Worm (Caenorhabditis elegans): ENCODE data around the gene cec-4.
A peak's percentile ranks its signal among the peaks of the same experiment; 100 is the strongest.

The cec-4 gene

ce11 chrIV:7573944-7574343 is 1.6 kb upstream of the cec-4 start:
- TF ChIP-seq nhr-23 (tag; optimal IDR thresholded peaks at IDR 0.05) (peak; percentile 78), fkh-2 (tag; optimal IDR thresholded peaks at IDR 0.05) (no peak), nfya-1 (tag; optimal IDR thresholded peaks at IDR 0.05; ENCODE audit: insufficient read depth) (peak; percentile 65), unc-39 (tag; optimal IDR thresholded peaks at IDR 0.05) (no peak), aly-2 (tag; optimal IDR thresholded peaks at IDR 0.05) (peak; percentile 41), lin-15B (tag; optimal IDR thresholded peaks at IDR 0.05) (peak; percentile 50), ama-1 (optimal IDR thresholded peaks at IDR 0.05) (peak; percentile 58), sea-2 (GFP tag; optimal IDR thresholded peaks at IDR 0.05) (no peak), R02D3.7 (tag; optimal IDR thresholded peaks at IDR 0.05) (no peak), mml-1 (tag; optimal IDR thresholded peaks at IDR 0.05) (no peak), nhr-25 (tag; optimal IDR thresholded peaks at IDR 0.05) (peak; percentile 40), ZK546.5 (tag; optimal IDR thresholded peaks at IDR 0.05) (no peak), tbx-2 (tag; optimal IDR thresholded peaks at IDR 0.05) (peak; percentile 73), unc-62 (GFP tag; optimal IDR thresholded peaks at IDR 0.05) (no peak), nhr-11 (tag; optimal IDR thresholded peaks at IDR 0.05) (no peak), elt-2 (tag; optimal IDR thresholded peaks at IDR 0.05) (peak; percentile 55), egl-5 (tag; optimal IDR thresholded peaks at IDR 0.05) (peak; percentile 91), skn-1 (tag; optimal IDR thresholded peaks at IDR 0.05) (peak; percentile 53), nhr-76 (tag; optimal IDR thresholded peaks at IDR 0.05) (peak; percentile 12), nhr-43 (tag; optimal IDR thresholded peaks at IDR 0.05; ENCODE audit: poor library complexity, severe bottlenecking) (peak; percentile 81), lin-39 (tag; optimal IDR thresholded peaks at IDR 0.05) (peak; percentile 85), lsy-12 (tag; optimal IDR thresholded peaks at IDR 0.05) (peak; percentile 87), hmg-11 (tag; optimal IDR thresholded peaks at IDR 0.05) (peak; percentile 97), ceh-16 (tag; optimal IDR thresholded peaks at IDR 0.05) (peak; percentile 44), fos-1 (tag; optimal IDR thresholded peaks at IDR 0.05) (no peak), ceh-82 (tag; optimal IDR thresholded peaks at IDR 0.05) (peak; percentile 69), nhr-77 (tag; optimal IDR thresholded peaks at IDR 0.05) (peak; percentile 26), ztf-4 (tag; optimal IDR thresholded peaks at IDR 0.05) (peak; percentile 22), daf-12 (tag; optimal IDR thresholded peaks at IDR 0.05) (no peak), elt-3 (tag; optimal IDR thresholded peaks at IDR 0.05) (peak in 1 of 3 experiments; percentile 72), egl-27 (tag; optimal IDR thresholded peaks at IDR 0.05) (peak; percentile 81), ztf-11 (tag; optimal IDR thresholded peaks at IDR 0.05) (peak; percentile 46), elt-1 (tag; optimal IDR thresholded peaks at IDR 0.05) (peak; percentile 24), nhr-12 (tag; optimal IDR thresholded peaks at IDR 0.05) (no peak)

ce11 chrIV:7578281-7578680 is 2.8 kb downstream of the cec-4 start, which contains the start of gene F32E10.5:
F32E10.5 (minus strand) TSS chrIV:7578381.
- no peak for TF ChIP-seq unc-39 (tag; optimal IDR thresholded peaks at IDR 0.05)
- no peak for TF ChIP-seq mdl-1 (tag; optimal IDR thresholded peaks at IDR 0.05)
- no peak for TF ChIP-seq jun-1 (tag; optimal IDR thresholded peaks at IDR 0.05)
- no peak for TF ChIP-seq fkh-10 (GFP tag; optimal IDR thresholded peaks at IDR 0.05)
- TF ChIP-seq tbx-2 (tag; optimal IDR thresholded peaks at IDR 0.05), result no peak
- TF ChIP-seq nhr-237 (tag; optimal IDR thresholded peaks at IDR 0.05), result no peak
- no peak for TF ChIP-seq egl-5 (tag; optimal IDR thresholded peaks at IDR 0.05)
- no peak for TF ChIP-seq elt-1 (tag; optimal IDR thresholded peaks at IDR 0.05)
- no peak for TF ChIP-seq nhr-28 (tag; optimal IDR thresholded peaks at IDR 0.05)
- no peak for TF ChIP-seq lin-15B (tag; optimal IDR thresholded peaks at IDR 0.05)
- TF ChIP-seq fkh-2 (tag; optimal IDR thresholded peaks at IDR 0.05), result no peak

ce11 chrIV:7580062-7580614 is 4.6 kb downstream of the cec-4 start, which contains the start of the genes cec-5 and nol-10:
cec-5 (minus strand) TSS chrIV:7580112.
nol-10 (plus strand) TSS chrIV:7580597.
- TF ChIP-seq ZK546.5 (tag; optimal IDR thresholded peaks at IDR 0.05) (no peak), aly-2 (tag; optimal IDR thresholded peaks at IDR 0.05) (no peak), nfya-1 (tag; optimal IDR thresholded peaks at IDR 0.05; ENCODE audit: insufficient read depth) (peak; percentile 95), nhr-23 (tag; optimal IDR thresholded peaks at IDR 0.05) (peak; percentile 74), snpc-4 (tag; optimal IDR thresholded peaks at IDR 0.05) (peak; percentile 66), R02D3.7 (tag; optimal IDR thresholded peaks at IDR 0.05) (peak; percentile 13), tbx-2 (tag; optimal IDR thresholded peaks at IDR 0.05) (no peak), unc-62 (GFP tag; optimal IDR thresholded peaks at IDR 0.05) (no peak), egl-27 (tag; optimal IDR thresholded peaks at IDR 0.05) (peak; percentile 19), pqm-1 (tag; optimal IDR thresholded peaks at IDR 0.05) (peak; percentile 27), nhr-25 (tag; optimal IDR thresholded peaks at IDR 0.05) (peak; percentile 79), ceh-16 (tag; optimal IDR thresholded peaks at IDR 0.05) (no peak), pha-4 (tag; optimal IDR thresholded peaks at IDR 0.05) (peak; percentile 88), ceh-9 (tag; optimal IDR thresholded peaks at IDR 0.05) (no peak), nhr-43 (tag; optimal IDR thresholded peaks at IDR 0.05; ENCODE audit: poor library complexity, severe bottlenecking) (no peak), elt-2 (tag; optimal IDR thresholded peaks at IDR 0.05) (peak; percentile 61), fkh-10 (GFP tag; optimal IDR thresholded peaks at IDR 0.05) (no peak), jun-1 (tag; optimal IDR thresholded peaks at IDR 0.05) (peak; percentile 51), ceh-28 (tag; optimal IDR thresholded peaks at IDR 0.05) (peak; percentile 43), nhr-77 (tag; optimal IDR thresholded peaks at IDR 0.05) (no peak), daf-12 (tag; optimal IDR thresholded peaks at IDR 0.05) (no peak), lsy-12 (tag; optimal IDR thresholded peaks at IDR 0.05) (peak; percentile 27), ceh-82 (tag; optimal IDR thresholded peaks at IDR 0.05) (no peak), ama-1 (optimal IDR thresholded peaks at IDR 0.05) (no peak), lin-39 (tag; optimal IDR thresholded peaks at IDR 0.05) (peak; percentile 88), hmg-11 (tag; optimal IDR thresholded peaks at IDR 0.05) (peak; percentile 85), lin-15B (tag; optimal IDR thresholded peaks at IDR 0.05) (peak; percentile 93), fos-1 (tag; optimal IDR thresholded peaks at IDR 0.05) (no peak), egl-5 (tag; optimal IDR thresholded peaks at IDR 0.05) (peak; percentile 83)
